Fruit fly (Drosophila melanogaster) whole organism, embryonic: ENCODE data around the gene CG18179.

Experiments used
- Atf6 ChIP-seq: fragments of 200-800 bp; sonication (Bioruptor generic); IDR thresholded peaks from 2 replicates; pipeline ENCODE4 v1.3.6; 2022; ENCODE audit warnings: missing biosample characterization, missing genetic modification characterization
- CG12155 ChIP-seq: fragments of 200-800 bp; sonication (Bioruptor generic); optimal IDR thresholded peaks from 3 replicates; lab custom pipeline; 2016; ENCODE audit warnings: missing biosample characterization, missing genetic modification characterization
- CG15269 ChIP-seq: fragments of 200-800 bp; sonication (Bioruptor generic); optimal IDR thresholded peaks from 2 replicates; lab custom pipeline; 2018; ENCODE audit warnings: missing biosample characterization, mild to moderate bottlenecking, missing genetic modification characterization, moderate library complexity
- CG2712 ChIP-seq: fragments of 200-800 bp; optimal IDR thresholded peaks from 3 replicates; lab custom pipeline; 2019; ENCODE audit warnings: missing biosample characterization, mild to moderate bottlenecking, missing genetic modification characterization, moderate library complexity
- CG3407 ChIP-seq: fragments of 200-800 bp; sonication (Bioruptor generic); optimal IDR thresholded peaks from 2 replicates; lab custom pipeline; 2018; ENCODE audit warnings: missing biosample characterization, mild to moderate bottlenecking, missing genetic modification characterization
- CG34224 ChIP-seq: fragments of 200-800 bp; sonication (Bioruptor generic); IDR thresholded peaks from 3 replicates; pipeline ENCODE4 v1.3.6; 2022; ENCODE audit warnings: missing biosample characterization, missing genetic modification characterization; ENCODE audit not compliant: partially characterized antibody
- CG34376 ChIP-seq: fragments of 200-800 bp; sonication (Bioruptor generic); optimal IDR thresholded peaks from 2 replicates; lab custom pipeline; 2018; ENCODE audit warnings: missing biosample characterization, mild to moderate bottlenecking, missing genetic modification characterization
- CG3847 ChIP-seq: fragments of 200-800 bp; sonication (Bioruptor generic); IDR thresholded peaks from 2 replicates; pipeline ENCODE4 v1.3.6; 2022; ENCODE audit warnings: missing biosample characterization, missing genetic modification characterization
- CG4282 ChIP-seq: fragments of 200-800 bp; sonication (Bioruptor generic); optimal IDR thresholded peaks from 2 replicates; lab custom pipeline; 2016; ENCODE audit warnings: missing biosample characterization, missing genetic modification characterization
- CG4707 ChIP-seq: fragments of 200-800 bp; sonication (Bioruptor generic); optimal IDR thresholded peaks from 2 replicates; lab custom pipeline; 2018; ENCODE audit warnings: missing biosample characterization, mild to moderate bottlenecking, missing genetic modification characterization, moderate library complexity
- CG4854 ChIP-seq: fragments of 200-800 bp; sonication (Bioruptor generic); optimal IDR thresholded peaks from 2 replicates; lab custom pipeline; 2016; ENCODE audit warnings: missing biosample characterization, missing genetic modification characterization, inconsistent platforms
- CG9797 ChIP-seq: fragments of 200-800 bp; sonication (Bioruptor generic); optimal IDR thresholded peaks from 3 replicates; lab custom pipeline; 2018; ENCODE audit warnings: missing biosample characterization, mild to moderate bottlenecking, missing genetic modification characterization
- CTCF ChIP-seq: fragments of 200-800 bp; sonication (Bioruptor generic); optimal IDR thresholded peaks from 2 replicates; lab custom pipeline; 2017; ENCODE audit warnings: missing biosample characterization, mild to moderate bottlenecking, missing genetic modification characterization, moderate library complexity
- CkIIα-i1 ChIP-seq: fragments of 200-800 bp; sonication (Bioruptor generic); IDR thresholded peaks from 2 replicates; pipeline ENCODE4 v1.3.6; 2022; ENCODE audit warnings: missing biosample characterization, missing genetic modification characterization
- Dbx ChIP-seq: fragments of 200-800 bp; sonication (Bioruptor generic); IDR thresholded peaks from 3 replicates; pipeline ENCODE4 v1.3.6; 2022; ENCODE audit warnings: missing biosample characterization, missing genetic modification characterization
- Dll ChIP-seq: fragments of 200-800 bp; sonication (Bioruptor generic); IDR thresholded peaks from 4 replicates; pipeline ENCODE4 v1.3.6; 2022; ENCODE audit warnings: missing biosample characterization, missing genetic modification characterization; ENCODE audit not compliant: partially characterized antibody
- Doc2 ChIP-seq: fragments of 200-800 bp; sonication (Bioruptor generic); IDR thresholded peaks from 2 replicates; pipeline ENCODE4 v1.3.6; 2022; ENCODE audit warnings: missing biosample characterization, missing genetic modification characterization
- Doc3 ChIP-seq: fragments of 200-800 bp; sonication (Bioruptor generic); IDR thresholded peaks from 3 replicates; pipeline ENCODE4 v1.3.6; 2022; ENCODE audit warnings: missing biosample characterization, missing genetic modification characterization; ENCODE audit not compliant: partially characterized antibody
- Drgx ChIP-seq: fragments of 200-800 bp; sonication (Bioruptor generic); IDR thresholded peaks from 2 replicates; pipeline ENCODE4 v1.3.6; 2022; ENCODE audit warnings: missing biosample characterization, missing genetic modification characterization
- Eip74EF ChIP-seq, 2 experiments: fragments of 200-800 bp in 1 of 2; fragments of >200 bp in 1 of 2; sonication (Bioruptor generic) in 1 of 2; optimal IDR thresholded peaks; 2 replicates each; lab custom pipeline; 2017 to 2019; ENCODE audit warnings: missing biosample characterization in 2 of 2, missing genetic modification characterization in 2 of 2, mild to moderate bottlenecking in 1 of 2, moderate library complexity in 1 of 2
- Fer1 ChIP-seq: fragments of 200-800 bp; sonication (Bioruptor generic); optimal IDR thresholded peaks from 2 replicates; lab custom pipeline; 2017; ENCODE audit warnings: missing biosample characterization, mild to moderate bottlenecking, missing genetic modification characterization
- GATAe ChIP-seq: fragments of 200-800 bp; sonication (Bioruptor generic); conservative IDR thresholded peaks from 2 replicates; pipeline ENCODE4 v1.3.6; 2022; ENCODE audit warnings: missing biosample characterization, missing genetic modification characterization
- Hmx ChIP-seq: fragments of 200-800 bp; sonication (Bioruptor generic); optimal IDR thresholded peaks from 2 replicates; lab custom pipeline; 2016; ENCODE audit warnings: missing biosample characterization, missing genetic modification characterization
- Hr78 ChIP-seq, 2 experiments: fragments of 200-800 bp in 1 of 2; fragments of >200 bp in 1 of 2; sonication (Bioruptor generic) in 1 of 2; optimal IDR thresholded peaks; 2 replicates each; lab custom pipeline; 2017 to 2019; ENCODE audit warnings: missing biosample characterization in 2 of 2, missing genetic modification characterization in 2 of 2, mild to moderate bottlenecking in 1 of 2, moderate library complexity in 1 of 2
- NFAT ChIP-seq: fragments of 200-800 bp; sonication (Bioruptor generic); IDR thresholded peaks from 2 replicates; pipeline ENCODE4 v1.3.6; 2022; ENCODE audit warnings: missing biosample characterization, missing genetic modification characterization
- PHDP ChIP-seq: fragments of 200-800 bp; sonication (Bioruptor generic); optimal IDR thresholded peaks from 3 replicates; lab custom pipeline; 2018; ENCODE audit warnings: missing biosample characterization, mild to moderate bottlenecking, missing genetic modification characterization, moderate library complexity
- Six4 ChIP-seq: fragments of 200-800 bp; sonication (Bioruptor generic); optimal IDR thresholded peaks from 2 replicates; lab custom pipeline; 2016; ENCODE audit warnings: missing biosample characterization, missing genetic modification characterization
- abd-A ChIP-seq: fragments of 200-800 bp; sonication (Bioruptor generic); optimal IDR thresholded peaks from 3 replicates; lab custom pipeline; 2019; ENCODE audit warnings: missing biosample characterization, mild to moderate bottlenecking, missing genetic modification characterization, moderate library complexity
- chinmo ChIP-seq: fragments of 200-800 bp; sonication (Bioruptor generic); IDR thresholded peaks from 4 replicates; pipeline ENCODE4 v1.3.6; 2022; ENCODE audit warnings: missing biosample characterization, missing genetic modification characterization; ENCODE audit not compliant: partially characterized antibody
- crp ChIP-seq, 2 experiments: fragments of 200-800 bp; sonication (Bioruptor generic); optimal IDR thresholded peaks; 2 replicates in 1 of 2; 3 replicates in 1 of 2; lab custom pipeline; 2017; ENCODE audit warnings: missing biosample characterization in 2 of 2, missing genetic modification characterization in 2 of 2, mild to moderate bottlenecking in 1 of 2, moderate library complexity in 1 of 2
- eve ChIP-seq, 2 experiments: fragments of >200 bp; optimal IDR thresholded peaks; 2 replicates each; lab custom pipeline; 2017; ENCODE audit warnings: missing biosample characterization in 2 of 2, missing genetic modification characterization in 2 of 2
- exex ChIP-seq: fragments of 200-800 bp; sonication (Bioruptor generic); optimal IDR thresholded peaks from 4 replicates; lab custom pipeline; 2018; ENCODE audit warnings: missing biosample characterization, mild to moderate bottlenecking, missing genetic modification characterization, moderate library complexity
- ftz-f1 ChIP-seq: fragments of 200-800 bp; sonication (Bioruptor generic); optimal IDR thresholded peaks from 2 replicates; lab custom pipeline; 2016; ENCODE audit warnings: missing biosample characterization, missing genetic modification characterization
- grn ChIP-seq: fragments of 200-800 bp; sonication (Bioruptor generic); optimal IDR thresholded peaks from 3 replicates; lab custom pipeline; 2017; ENCODE audit warnings: missing biosample characterization, missing genetic modification characterization
- hb ChIP-seq: fragments of 200-800 bp; sonication (Bioruptor generic); IDR thresholded peaks from 3 replicates; pipeline ENCODE4 v1.3.6; 2022; ENCODE audit warnings: missing biosample characterization, missing genetic modification characterization; ENCODE audit not compliant: partially characterized antibody
- kay ChIP-seq: fragments of 200-800 bp; sonication (Bioruptor generic); optimal IDR thresholded peaks from 2 replicates; lab custom pipeline; 2016; ENCODE audit warnings: missing biosample characterization, missing genetic modification characterization
- knrl ChIP-seq: fragments of 200-800 bp; sonication (Bioruptor generic); IDR thresholded peaks from 3 replicates; pipeline ENCODE4 v1.3.6; 2022; ENCODE audit warnings: missing biosample characterization, missing genetic modification characterization; ENCODE audit not compliant: partially characterized antibody
- lab ChIP-seq: fragments of 200-800 bp; sonication (Bioruptor generic); optimal IDR thresholded peaks from 3 replicates; lab custom pipeline; 2017; ENCODE audit warnings: missing biosample characterization, missing genetic modification characterization, mild to moderate bottlenecking, moderate library complexity, missing genetic modification reagents
- lbe ChIP-seq: fragments of 200-800 bp; sonication (Bioruptor generic); optimal IDR thresholded peaks from 2 replicates; lab custom pipeline; 2016; ENCODE audit warnings: missing biosample characterization, mild to moderate bottlenecking, missing genetic modification characterization
- mirr ChIP-seq: fragments of 200-800 bp; sonication (Bioruptor generic); optimal IDR thresholded peaks from 3 replicates; lab custom pipeline; 2018; ENCODE audit warnings: missing biosample characterization, mild to moderate bottlenecking, missing genetic modification characterization
- row ChIP-seq: fragments of 200-800 bp; sonication (Bioruptor generic); IDR thresholded peaks from 3 replicates; pipeline ENCODE4 v1.3.6; 2022; ENCODE audit warnings: missing biosample characterization, missing genetic modification characterization
- sd ChIP-seq: fragments of 200-800 bp; sonication (Bioruptor generic); optimal IDR thresholded peaks from 3 replicates; lab custom pipeline; 2018; ENCODE audit warnings: missing biosample characterization, mild to moderate bottlenecking, missing genetic modification characterization, moderate library complexity
- so ChIP-seq: fragments of 200-800 bp; sonication (Bioruptor generic); IDR thresholded peaks from 3 replicates; pipeline ENCODE4 v1.3.6; 2022; ENCODE audit warnings: missing biosample characterization, missing genetic modification characterization
- sug ChIP-seq: fragments of 200-800 bp; optimal IDR thresholded peaks from 2 replicates; lab custom pipeline; 2019; ENCODE audit warnings: missing biosample characterization, mild to moderate bottlenecking, missing genetic modification characterization, moderate library complexity
- twi ChIP-seq: fragments of 200-800 bp; optimal IDR thresholded peaks from 2 replicates; lab custom pipeline; 2019; ENCODE audit warnings: missing biosample characterization, mild to moderate bottlenecking, missing genetic modification characterization, moderate library complexity
- vnd ChIP-seq: fragments of 200-800 bp; sonication (Bioruptor generic); IDR thresholded peaks from 3 replicates; pipeline ENCODE4 v1.3.6; 2022; ENCODE audit warnings: missing biosample characterization, missing genetic modification characterization; ENCODE audit not compliant: partially characterized antibody

CG18179 gene

DNA sequence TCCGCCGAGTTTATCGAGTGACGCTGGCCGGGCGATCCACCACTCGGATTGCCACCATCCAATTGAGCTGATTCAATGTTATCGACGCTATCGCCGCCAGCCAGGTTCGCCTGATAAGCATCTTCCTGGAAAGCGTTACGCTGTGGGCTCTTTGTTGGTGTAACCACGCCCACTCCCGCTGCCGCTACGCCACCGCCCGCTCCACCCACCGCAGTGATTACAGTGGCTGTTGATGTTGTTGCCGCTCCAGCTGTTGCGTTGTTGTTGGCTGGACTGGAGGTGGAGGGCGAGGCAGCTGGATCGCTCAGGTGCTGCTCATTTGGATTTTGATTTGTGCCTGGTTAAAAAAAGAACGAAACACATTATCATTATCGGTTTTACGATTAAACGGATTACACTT is 32.3 kb downstream of the CG18179 start (continued):
- TF ChIP-seq row (GFP tag; lab: Robert Waterston, UW) (no peak), knrl (GFP tag; lab: Robert Waterston, UW) (no peak), hb (GFP tag; lab: Robert Waterston, UW) (no peak), CTCF (GFP tag; lab: Kevin White, UChicago) (no peak), CG3407 (GFP tag; lab: Kevin White, UChicago) (no peak), Drgx (GFP tag; lab: Robert Waterston, UW) (no peak), Dbx (GFP tag; lab: Robert Waterston, UW) (0 out of 3 replicates have a peak, but pooled peaks have one; percentile 10), CG3847 (GFP tag; lab: Robert Waterston, UW) (no peak), Dll (GFP tag; lab: Robert Waterston, UW) (no peak)

DNA sequence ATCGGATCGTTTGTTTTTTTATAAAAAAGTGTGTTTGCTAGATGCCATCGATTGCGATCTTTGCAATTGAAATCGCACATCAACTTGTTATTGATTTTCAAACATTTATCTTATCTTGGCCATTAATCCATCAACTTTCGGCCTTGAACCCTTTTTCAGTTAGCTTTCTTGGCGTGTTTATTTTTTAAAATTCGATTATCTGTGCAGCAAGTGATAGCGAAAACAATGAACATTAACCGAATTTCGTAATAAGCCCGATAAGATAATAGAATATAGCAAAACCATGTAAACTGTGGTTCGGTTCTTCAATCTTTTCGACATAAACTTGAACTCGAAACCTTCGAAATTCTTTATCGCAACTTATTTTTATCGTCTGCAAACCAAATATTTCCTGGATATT is 35.2 kb downstream of the CG18179 start:
- TF ChIP-seq sug (tag; lab: Kevin White, UChicago) (peak; percentile 41), sd (tag; lab: Kevin White, UChicago) (peak; percentile 30), lab (GFP tag; lab: Kevin White, UChicago) (peak; percentile 38), CG34376 (peak; percentile 46), Hr78 (GFP tag; optimal IDR thresholded peaks at IDR 0.05; lab: Kevin White, UChicago) (peak in 1 of 2 experiments; percentile 56), exex (tag; lab: Kevin White, UChicago) (peak; percentile 70), abd-A (tag; lab: Kevin White, UChicago) (no peak), grn (GFP tag; lab: Kevin White, UChicago) (peak; percentile 82), mirr (GFP tag; lab: Kevin White, UChicago) (peak; percentile 89), kay (GFP tag; lab: Kevin White, UChicago) (no peak), chinmo (GFP tag; lab: Robert Waterston, UW) (0 out of 4 replicates have a peak, but pooled peaks have one; percentile 4), twi (tag; lab: Kevin White, UChicago) (no peak)

DNA sequence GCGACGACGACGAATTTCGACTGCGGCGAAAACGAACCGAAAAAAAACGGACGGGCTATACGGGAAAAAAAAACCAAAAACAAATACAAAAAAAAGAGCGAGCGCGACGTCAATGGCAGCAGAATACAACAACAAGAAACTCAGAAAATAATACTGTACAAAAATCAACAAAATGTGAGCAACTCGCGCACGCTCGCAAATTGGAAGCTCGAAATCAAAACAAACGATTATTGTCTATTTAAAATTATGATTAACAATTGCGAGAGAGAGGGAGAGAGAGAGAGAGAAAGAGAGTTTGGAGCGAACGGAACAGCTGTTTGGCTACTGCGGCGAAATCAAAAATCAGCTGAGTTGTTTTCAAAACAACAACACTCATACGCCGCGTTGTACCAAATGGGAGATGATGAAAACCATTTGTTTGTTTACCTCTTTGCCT is 36.5 kb downstream of the CG18179 start:
- TF ChIP-seq NFAT (GFP tag; lab: Robert Waterston, UW) (no peak), eve (GFP tag; optimal IDR thresholded peaks at IDR 0.05; lab: Kevin White, UChicago) (peak in 1 of 2 experiments; percentile 23), CG4707 (GFP tag; lab: Kevin White, UChicago) (no peak), CG34224 (GFP tag; lab: Robert Waterston, UW) (peak; percentile 72), so (GFP tag; lab: Robert Waterston, UW) (no peak), Eip74EF (GFP tag; optimal IDR thresholded peaks at IDR 0.05; lab: Kevin White, UChicago) (peak in 1 of 2 experiments; percentile 44), Doc2 (GFP tag; lab: Robert Waterston, UW) (no peak), lbe (GFP tag; lab: Kevin White, UChicago) (peak; percentile 76), Six4 (GFP tag; lab: Kevin White, UChicago) (no peak), CG2712 (no peak), Fer1 (GFP tag; lab: Kevin White, UChicago) (peak; percentile 49), CG9797 (GFP tag; lab: Kevin White, UChicago) (no peak), exex (tag; lab: Kevin White, UChicago) (peak; percentile 88), vnd (GFP tag; lab: Robert Waterston, UW) (no peak), chinmo (GFP tag; lab: Robert Waterston, UW) (peak; percentile 77; the same call in 1 of the 4 replicates), crp (GFP tag; optimal IDR thresholded peaks at IDR 0.05; lab: Kevin White, UChicago) (peak in 1 of 2 experiments; percentile 81), PHDP (tag; lab: Kevin White, UChicago) (peak; percentile 10), CG4854 (GFP tag; lab: Kevin White, UChicago) (no peak), CG15269 (tag; lab: Kevin White, UChicago) (peak; percentile 47), Hmx (GFP tag; lab: Kevin White, UChicago) (no peak), Atf6 (0 out of 2 replicates have a peak, but pooled peaks have one; percentile 48), CG12155 (GFP tag; lab: Kevin White, UChicago) (no peak), CkIIα-i1 (GFP tag; lab: Robert Waterston, UW) (no peak), mirr (GFP tag; lab: Kevin White, UChicago) (peak; percentile 6), GATAe (GFP tag; lab: Robert Waterston, UW) (no peak), CG4282 (GFP tag; lab: Kevin White, UChicago) (no peak), ftz-f1 (GFP tag; lab: Kevin White, UChicago) (no peak), Doc3 (GFP tag; lab: Robert Waterston, UW) (peak; percentile 56; the same call in 2 of the 3 replicates)
